Fruit fly (Drosophila melanogaster) whole organism: ENCODE measurements around the gene skd.

Source experiments
- EcR ChIP-seq, 2 experiments: fragments of >200 bp; optimal IDR thresholded peaks; 2 replicates each; lab custom pipeline; 2017; ENCODE audit warnings: missing biosample characterization in 2 of 2, missing genetic modification characterization in 2 of 2, missing genetic modification reagents in 2 of 2
- usp ChIP-seq: fragments of >200 bp; optimal IDR thresholded peaks from 2 replicates; lab custom pipeline; 2017; ENCODE audit warnings: missing biosample characterization, missing genetic modification characterization, mixed read lengths

- TF ChIP-seq usp (GFP tag; lab: Kevin White, UChicago) (no peak), EcR (GFP tag; optimal IDR thresholded peaks at IDR 0.05; lab: Kevin White, UChicago) (no peak)
Observed at dm6 chr3L:21056290-21056689, 29.1 kb upstream of the skd start.
